Fruit fly (Drosophila melanogaster) whole organism, embryonic: ENCODE results near the gene Prp18.

Source experiments
- ATbp ChIP-seq: fragments of 200-800 bp; sonication (Bioruptor generic); optimal IDR thresholded peaks from 2 replicates; lab custom pipeline; 2017; ENCODE audit warnings: missing biosample characterization, mild to moderate bottlenecking, missing genetic modification characterization, missing genetic modification reagents
- CG10147 ChIP-seq: fragments of 200-800 bp; sonication (Bioruptor generic); optimal IDR thresholded peaks from 2 replicates; lab custom pipeline; 2019; ENCODE audit warnings: missing biosample characterization, mild to moderate bottlenecking, missing genetic modification characterization, moderate library complexity
- CG10959 ChIP-seq: fragments of 200-800 bp; sonication (Bioruptor generic); IDR thresholded peaks from 2 replicates; pipeline ENCODE4 v1.3.6; 2022; ENCODE audit warnings: missing biosample characterization, missing genetic modification characterization
- CG11504 ChIP-seq: fragments of 200-800 bp; sonication (Bioruptor generic); optimal IDR thresholded peaks from 3 replicates; lab custom pipeline; 2019; ENCODE audit warnings: missing biosample characterization, mild to moderate bottlenecking, missing genetic modification characterization, moderate library complexity
- CG12104 ChIP-seq: fragments of 200-800 bp; sonication (Bioruptor generic); optimal IDR thresholded peaks from 3 replicates; lab custom pipeline; 2016; ENCODE audit warnings: missing biosample characterization, missing genetic modification characterization
- CG13424 ChIP-seq: fragments of 200-800 bp; sonication (Bioruptor generic); optimal IDR thresholded peaks from 2 replicates; lab custom pipeline; 2019; ENCODE audit warnings: missing biosample characterization, mild to moderate bottlenecking, missing genetic modification characterization, moderate library complexity
- CG13894 ChIP-seq: fragments of 200-800 bp; sonication (Bioruptor generic); optimal IDR thresholded peaks from 3 replicates; lab custom pipeline; 2018; ENCODE audit warnings: missing biosample characterization, mild to moderate bottlenecking, missing genetic modification characterization, moderate library complexity
- CG14014 ChIP-seq: fragments of 200-800 bp; sonication (Bioruptor generic); IDR thresholded peaks from 2 replicates; pipeline ENCODE4 v1.3.6; 2022; ENCODE audit warnings: missing biosample characterization, missing genetic modification characterization
- CG14710 ChIP-seq: fragments of 200-800 bp; sonication (Bioruptor generic); optimal IDR thresholded peaks from 3 replicates; lab custom pipeline; 2019; ENCODE audit warnings: missing biosample characterization, mild to moderate bottlenecking, missing genetic modification characterization, moderate library complexity
- CG14860 ChIP-seq: fragments of 200-800 bp; sonication (Bioruptor generic); IDR thresholded peaks from 3 replicates; pipeline ENCODE4 v1.3.6; 2022; ENCODE audit warnings: missing biosample characterization, missing genetic modification characterization; ENCODE audit not compliant: partially characterized antibody
- CG15073 ChIP-seq: fragments of 200-800 bp; sonication (Bioruptor generic); optimal IDR thresholded peaks from 2 replicates; lab custom pipeline; 2016; ENCODE audit warnings: missing biosample characterization, missing genetic modification characterization
- CG15696 ChIP-seq: fragments of 200-800 bp; sonication (Bioruptor generic); optimal IDR thresholded peaks from 2 replicates; lab custom pipeline; 2019; ENCODE audit warnings: missing biosample characterization, mild to moderate bottlenecking, missing genetic modification characterization, moderate library complexity
- CG17359 ChIP-seq: fragments of 200-800 bp; sonication (Bioruptor generic); optimal IDR thresholded peaks from 3 replicates; lab custom pipeline; 2018; ENCODE audit warnings: missing biosample characterization, mild to moderate bottlenecking, missing genetic modification characterization, moderate library complexity
- CG18476 ChIP-seq: fragments of 200-800 bp; sonication (Bioruptor generic); optimal IDR thresholded peaks from 2 replicates; lab custom pipeline; 2016; ENCODE audit warnings: missing biosample characterization, mild to moderate bottlenecking, missing genetic modification characterization
- CG18599 ChIP-seq: fragments of 200-800 bp; sonication (Bioruptor generic); optimal IDR thresholded peaks from 3 replicates; lab custom pipeline; 2017; ENCODE audit warnings: missing biosample characterization, missing genetic modification characterization, mild to moderate bottlenecking, moderate library complexity, missing genetic modification reagents
- CG31388 ChIP-seq: fragments of 200-800 bp; sonication (Bioruptor generic); optimal IDR thresholded peaks from 2 replicates; lab custom pipeline; 2016; ENCODE audit warnings: missing biosample characterization, missing genetic modification characterization
- CG7928 ChIP-seq: fragments of 200-800 bp; sonication (Bioruptor generic); optimal IDR thresholded peaks from 2 replicates; lab custom pipeline; 2017; ENCODE audit warnings: missing biosample characterization, mild to moderate bottlenecking, missing genetic modification characterization
- CG8089 ChIP-seq: fragments of 200-800 bp; sonication (Bioruptor generic); optimal IDR thresholded peaks from 3 replicates; lab custom pipeline; 2016; ENCODE audit warnings: missing biosample characterization, missing genetic modification characterization
- CG9876 ChIP-seq: fragments of 200-800 bp; sonication (Bioruptor generic); optimal IDR thresholded peaks from 2 replicates; lab custom pipeline; 2016; ENCODE audit warnings: missing biosample characterization, missing genetic modification characterization
- CkIIα-i1 ChIP-seq: fragments of 200-800 bp; sonication (Bioruptor generic); IDR thresholded peaks from 2 replicates; pipeline ENCODE4 v1.3.6; 2022; ENCODE audit warnings: missing biosample characterization, missing genetic modification characterization
- D ChIP-seq, 2 experiments: fragments of 200-800 bp in 1 of 2; fragments of >200 bp in 1 of 2; sonication (Bioruptor generic) in 1 of 2; optimal IDR thresholded peaks; 2 replicates in 1 of 2; 3 replicates in 1 of 2; lab custom pipeline; 2017; ENCODE audit warnings: mild to moderate bottlenecking in 1 of 2, missing biosample characterization in 1 of 2, missing genetic modification characterization in 1 of 2, missing genetic modification reagents in 1 of 2
- Dref ChIP-seq: fragments of 200-800 bp; sonication (Bioruptor generic); IDR thresholded peaks from 2 replicates; pipeline ENCODE4 v1.3.6; 2022; ENCODE audit warnings: missing biosample characterization, missing genetic modification characterization
- Drgx ChIP-seq: fragments of 200-800 bp; sonication (Bioruptor generic); IDR thresholded peaks from 2 replicates; pipeline ENCODE4 v1.3.6; 2022; ENCODE audit warnings: missing biosample characterization, missing genetic modification characterization
- Eip74EF ChIP-seq, 2 experiments: fragments of 200-800 bp in 1 of 2; fragments of >200 bp in 1 of 2; sonication (Bioruptor generic) in 1 of 2; optimal IDR thresholded peaks; 2 replicates each; lab custom pipeline; 2017 to 2019; ENCODE audit warnings: missing biosample characterization in 2 of 2, missing genetic modification characterization in 2 of 2, mild to moderate bottlenecking in 1 of 2, moderate library complexity in 1 of 2
- H2.0 ChIP-seq: fragments of 200-800 bp; sonication (Bioruptor generic); IDR thresholded peaks from 2 replicates; pipeline ENCODE4 v1.3.6; 2022; ENCODE audit warnings: missing biosample characterization, missing genetic modification characterization
- HmgZ ChIP-seq: fragments of 200-800 bp; sonication (Bioruptor generic); optimal IDR thresholded peaks from 2 replicates; lab custom pipeline; 2018; ENCODE audit warnings: missing biosample characterization, mild to moderate bottlenecking, missing genetic modification characterization
- Nf-YB ChIP-seq: fragments of 200-800 bp; sonication (Bioruptor generic); optimal IDR thresholded peaks from 3 replicates; lab custom pipeline; 2019; ENCODE audit warnings: missing biosample characterization, mild to moderate bottlenecking, missing genetic modification characterization, moderate library complexity
- Oli ChIP-seq: fragments of 200-800 bp; sonication (Bioruptor generic); optimal IDR thresholded peaks from 2 replicates; lab custom pipeline; 2018; ENCODE audit warnings: missing biosample characterization, mild to moderate bottlenecking, missing genetic modification characterization, moderate library complexity
- Rx ChIP-seq: fragments of 200-800 bp; sonication (Bioruptor generic); IDR thresholded peaks from 2 replicates; pipeline ENCODE4 v1.3.6; 2022; ENCODE audit warnings: missing biosample characterization, missing genetic modification characterization
- Sin3A ChIP-seq: fragments of >200 bp; optimal IDR thresholded peaks from 2 replicates; lab custom pipeline; 2018
- Sox102F ChIP-seq: fragments of 200-800 bp; sonication (Bioruptor generic); optimal IDR thresholded peaks from 2 replicates; lab custom pipeline; 2018; ENCODE audit warnings: missing biosample characterization, mild to moderate bottlenecking, missing genetic modification characterization, moderate library complexity
- Stat92E ChIP-seq, 3 experiments: fragments of >200 bp in 2 of 3; fragments of 200-800 bp in 1 of 3; sonication (Bioruptor generic) in 1 of 3; optimal IDR thresholded peaks; 2 replicates each; lab custom pipeline; 2017 to 2019; ENCODE audit warnings: missing biosample characterization in 3 of 3, missing genetic modification characterization in 3 of 3, mild to moderate bottlenecking in 1 of 3, moderate library complexity in 1 of 3
- Tbp ChIP-seq: fragments of >200 bp; optimal IDR thresholded peaks from 2 replicates; lab custom pipeline; 2018; ENCODE audit warnings: missing biosample characterization, missing genetic modification characterization
- Xrp1 ChIP-seq: fragments of 200-800 bp; sonication (Bioruptor generic); IDR thresholded peaks from 2 replicates; pipeline ENCODE4 v1.3.6; 2022; ENCODE audit warnings: missing biosample characterization, missing genetic modification characterization
- az2 ChIP-seq: fragments of 200-800 bp; sonication (Bioruptor generic); optimal IDR thresholded peaks from 3 replicates; lab custom pipeline; 2016; ENCODE audit warnings: missing biosample characterization, missing genetic modification characterization
- bbx ChIP-seq: fragments of 200-800 bp; sonication (Bioruptor generic); IDR thresholded peaks from 2 replicates; pipeline ENCODE4 v1.3.6; 2022; ENCODE audit warnings: missing biosample characterization, missing genetic modification characterization; ENCODE audit not compliant: partially characterized antibody
- ci ChIP-seq: fragments of 200-800 bp; sonication (Bioruptor generic); IDR thresholded peaks from 3 replicates; pipeline ENCODE4 v1.3.6; 2022; ENCODE audit warnings: missing biosample characterization, missing genetic modification characterization
- corto ChIP-seq: fragments of 200-800 bp; sonication (Bioruptor generic); optimal IDR thresholded peaks from 2 replicates; lab custom pipeline; 2016; ENCODE audit warnings: missing biosample characterization, mild to moderate bottlenecking, missing genetic modification characterization, moderate library complexity
- dmrt99B ChIP-seq: fragments of 200-800 bp; sonication (Bioruptor generic); optimal IDR thresholded peaks from 2 replicates; lab custom pipeline; 2018; ENCODE audit warnings: missing biosample characterization, mild to moderate bottlenecking, missing genetic modification characterization, moderate library complexity
- dysf ChIP-seq: fragments of 200-800 bp; sonication (Bioruptor generic); IDR thresholded peaks from 3 replicates; pipeline ENCODE4 v1.3.6; 2022; ENCODE audit warnings: missing biosample characterization, missing genetic modification characterization
- eyg ChIP-seq: fragments of 200-800 bp; sonication (Bioruptor generic); optimal IDR thresholded peaks from 3 replicates; lab custom pipeline; 2016; ENCODE audit warnings: missing biosample characterization, missing genetic modification characterization
- gem ChIP-seq: fragments of 200-800 bp; sonication (Bioruptor generic); optimal IDR thresholded peaks from 2 replicates; lab custom pipeline; 2019; ENCODE audit warnings: missing biosample characterization, mild to moderate bottlenecking, missing genetic modification characterization, moderate library complexity
- lov ChIP-seq, 2 experiments: fragments of 200-800 bp in 1 of 2; fragments of >200 bp in 1 of 2; sonication (Bioruptor generic) in 1 of 2; IDR thresholded peaks in 1 of 2; optimal IDR thresholded peaks in 1 of 2; 2 replicates in 1 of 2; 3 replicates in 1 of 2; pipeline versions ENCODE4 v1.3.6 to Lab custom; 2017 to 2022; ENCODE audit warnings: missing biosample characterization in 1 of 2, missing genetic modification characterization in 1 of 2
- ranshi ChIP-seq: fragments of 200-800 bp; sonication (Bioruptor generic); IDR thresholded peaks from 2 replicates; pipeline ENCODE4 v1.3.6; 2022; ENCODE audit warnings: missing biosample characterization, missing genetic modification characterization
- repo ChIP-seq: fragments of 200-800 bp; sonication (Bioruptor generic); optimal IDR thresholded peaks from 2 replicates; lab custom pipeline; 2016; ENCODE audit warnings: missing biosample characterization, missing genetic modification characterization
- sens-2 ChIP-seq: fragments of 200-800 bp; sonication (Bioruptor generic); IDR thresholded peaks from 2 replicates; pipeline ENCODE4 v1.3.6; 2022; ENCODE audit warnings: missing biosample characterization, missing genetic modification characterization
- wor ChIP-seq: fragments of 200-800 bp; sonication (Bioruptor generic); IDR thresholded peaks from 2 replicates; pipeline ENCODE4 v1.3.6; 2022; ENCODE audit warnings: missing biosample characterization, missing genetic modification characterization

Gene Prp18

dm6 chr3R:18997388-18998287, 33.4 kb downstream of the Prp18 start (continued):
- no peak for TF ChIP-seq H2.0 (GFP tag; lab: Robert Waterston, UW)
- TF ChIP-seq Stat92E (GFP tag; optimal IDR thresholded peaks at IDR 0.05; lab: Kevin White, UChicago) = peak in 1 of 3 experiments; percentile 76
- TF ChIP-seq sens-2 (GFP tag; lab: Robert Waterston, UW) = peak; percentile 76; the same call in 1 of the 2 replicates
- TF ChIP-seq CG15696 (tag; lab: Kevin White, UChicago) = peak; percentile 88
- TF ChIP-seq CG14014 (GFP tag; lab: Robert Waterston, UW) = peak; percentile 54; the same call in 1 of the 2 replicates
- TF ChIP-seq CG18599 (GFP tag; lab: Kevin White, UChicago) = peak; percentile 6
- no peak for TF ChIP-seq corto (GFP tag; lab: Kevin White, UChicago)
- TF ChIP-seq CG13894 = no peak
- TF ChIP-seq az2 (GFP tag; lab: Kevin White, UChicago) = peak; percentile 50
- peak; percentile 72 for TF ChIP-seq HmgZ (tag; lab: Kevin White, UChicago)
- peak; percentile 85 for TF ChIP-seq CG8089 (GFP tag; lab: Kevin White, UChicago)
- 0 out of 2 replicates have a peak, but pooled peaks have one; percentile 27 for TF ChIP-seq Rx (GFP tag; lab: Robert Waterston, UW)
- TF ChIP-seq D (optimal IDR thresholded peaks at IDR 0.05; lab: Kevin White, UChicago) = no peak
- TF ChIP-seq D (GFP tag; optimal IDR thresholded peaks at IDR 0.05; lab: Kevin White, UChicago) = peak; percentile 79
- peak; percentile 20 for TF ChIP-seq CG15073 (GFP tag; lab: Kevin White, UChicago)
- TF ChIP-seq Eip74EF (GFP tag; optimal IDR thresholded peaks at IDR 0.05; lab: Kevin White, UChicago) = peak in 1 of 2 experiments; percentile 69
- no peak for TF ChIP-seq CG7928 (GFP tag; lab: Kevin White, UChicago)
- peak; percentile 62 for TF ChIP-seq dmrt99B (tag; lab: Kevin White, UChicago)
- TF ChIP-seq bbx = no peak
- TF ChIP-seq Sox102F = peak; percentile 78
- peak; percentile 72 for TF ChIP-seq CG14710 (tag; lab: Kevin White, UChicago)
- peak; percentile 5 for TF ChIP-seq CG9876
- no peak for TF ChIP-seq Tbp (GFP tag; lab: Kevin White, UChicago)
- TF ChIP-seq CG10147 = no peak
- TF ChIP-seq CG14860 (GFP tag; lab: Robert Waterston, UW) = no peak
- TF ChIP-seq Oli (tag; lab: Kevin White, UChicago) = peak; percentile 56
- TF ChIP-seq lov (optimal IDR thresholded peaks at IDR 0.05; lab: Kevin White, UChicago) = no peak
- TF ChIP-seq lov (GFP tag; IDR thresholded peaks at IDR 0.05; lab: Robert Waterston, UW) = peak; percentile 81; the same call in 2 of the 3 replicates
- TF ChIP-seq ATbp (GFP tag; lab: Kevin White, UChicago) = peak; percentile 98
- TF ChIP-seq Dref = no peak
- peak; percentile 77 for TF ChIP-seq CG13424 (tag; lab: Kevin White, UChicago)
- peak; percentile 49 for TF ChIP-seq CG11504
- TF ChIP-seq dysf (GFP tag; lab: Robert Waterston, UW) = no peak
- TF ChIP-seq CkIIα-i1 = no peak
- TF ChIP-seq eyg (GFP tag; lab: Kevin White, UChicago) = no peak
- TF ChIP-seq CG12104 = peak; percentile 39
- TF ChIP-seq Drgx = no peak
- TF ChIP-seq CG17359 (tag; lab: Kevin White, UChicago) = peak; percentile 65
- TF ChIP-seq ci (GFP tag; lab: Robert Waterston, UW) = peak; percentile 96
- no peak for TF ChIP-seq CG18476 (GFP tag; lab: Kevin White, UChicago)
- peak; percentile 77 for TF ChIP-seq gem (tag; lab: Kevin White, UChicago)
- peak; percentile 20; the same call in 1 of the 2 replicates for TF ChIP-seq wor (GFP tag; lab: Robert Waterston, UW)
- no peak for TF ChIP-seq Sin3A (lab: Kevin White, UChicago)
- TF ChIP-seq Nf-YB (GFP tag; lab: Kevin White, UChicago) = peak; percentile 76
- no peak; the same call in 1 of the 2 replicates for TF ChIP-seq ranshi
- no peak for TF ChIP-seq repo (GFP tag; lab: Kevin White, UChicago)
- no peak for TF ChIP-seq CG31388
- TF ChIP-seq Xrp1 = peak; percentile 89
- no peak for TF ChIP-seq CG10959
